Worm (Caenorhabditis elegans): ENCODE data around the gene K02A2.1.

Gene K02A2.1

ce11 chrII:7404001-7404400, 31.1 kb upstream of the K02A2.1 start:
- TF ChIP-seq hlh-30 (tag; optimal IDR thresholded peaks at IDR 0.05; ENCODE audit: insufficient read depth) (peak; percentile 51), nhr-48 (tag; optimal IDR thresholded peaks at IDR 0.05) (peak; percentile 8), T26A8.4 (GFP tag; IDR thresholded peaks at IDR 0.05) (peak; percentile 20; the same call in 1 of the 2 replicates), Y75B8A.6 (GFP tag; IDR thresholded peaks at IDR 0.05) (no peak), ctbp-1 (GFP tag; IDR thresholded peaks at IDR 0.05) (no peak), aha-1 (tag) (peak; percentile 73), mep-1 (tag; optimal IDR thresholded peaks at IDR 0.05) (peak; percentile 1), nhr-28 (tag; optimal IDR thresholded peaks at IDR 0.05) (no peak), unc-130 (GFP tag; optimal IDR thresholded peaks at IDR 0.05) (no peak), duxl-1 (tag; optimal IDR thresholded peaks at IDR 0.05; ENCODE audit: poor library complexity) (no peak), mxl-3 (GFP tag; optimal IDR thresholded peaks at IDR 0.05) (peak; percentile 61), dmd-6 (GFP tag; IDR thresholded peaks at IDR 0.05) (no peak), mes-2 (tag; optimal IDR thresholded peaks at IDR 0.05; ENCODE audit: poor library complexity, severe bottlenecking) (no peak), nhr-25 (tag; optimal IDR thresholded peaks at IDR 0.05; ENCODE audit: borderline replicate concordance, insufficient read depth) (peak; percentile 52), unc-62 (GFP tag; optimal IDR thresholded peaks at IDR 0.05 in 1 of 2) (peak in 1 of 2 experiments; percentile 61), unc-62 (tag; optimal IDR thresholded peaks at IDR 0.05) (no peak), nhr-6 (tag; optimal IDR thresholded peaks at IDR 0.05) (no peak), hlh-11 (tag; optimal IDR thresholded peaks at IDR 0.05) (peak; percentile 71), ceh-28 (tag; optimal IDR thresholded peaks at IDR 0.05) (no peak), nhr-237 (tag; optimal IDR thresholded peaks at IDR 0.05) (no peak), pha-4 (GFP tag; IDR thresholded peaks at IDR 0.05) (no peak), pha-4 (tag; optimal IDR thresholded peaks at IDR 0.05) (no peak), set-16 (GFP tag; IDR thresholded peaks at IDR 0.05) (no peak)

ce11 chrII:7405262-7405661, 29.8 kb upstream of the K02A2.1 start:
- TF ChIP-seq unc-62 (GFP tag; optimal IDR thresholded peaks at IDR 0.05 in 1 of 2) (peak in 1 of 2 experiments; percentile 56), unc-62 (tag; optimal IDR thresholded peaks at IDR 0.05) (no peak), mdt-29 (GFP tag; IDR thresholded peaks at IDR 0.05) (no peak), lim-7 (GFP tag; IDR thresholded peaks at IDR 0.05) (no peak), nhr-6 (tag; optimal IDR thresholded peaks at IDR 0.05) (no peak), hlh-11 (tag; optimal IDR thresholded peaks at IDR 0.05) (peak; percentile 46), lin-1 (GFP tag; IDR thresholded peaks at IDR 0.05) (no peak), unc-39 (tag; optimal IDR thresholded peaks at IDR 0.05) (no peak), spr-1 (tag; optimal IDR thresholded peaks at IDR 0.05) (no peak), R02D3.7 (tag; optimal IDR thresholded peaks at IDR 0.05) (no peak), mdl-1 (tag; optimal IDR thresholded peaks at IDR 0.05) (peak in 1 of 2 experiments; percentile 43), nhr-28 (tag; optimal IDR thresholded peaks at IDR 0.05) (peak; percentile 56), ceh-20 (GFP tag; IDR thresholded peaks at IDR 0.05) (no peak), ZK546.5 (tag; optimal IDR thresholded peaks at IDR 0.05) (no peak), vab-7 (GFP tag; IDR thresholded peaks at IDR 0.05) (no peak), zfp-2 (tag; optimal IDR thresholded peaks at IDR 0.05) (no peak), daf-8 (GFP tag; IDR thresholded peaks at IDR 0.05) (no peak), gei-8 (GFP tag; optimal IDR thresholded peaks at IDR 0.05) (no peak), Y5F2A.4 (GFP tag; optimal IDR thresholded peaks at IDR 0.05) (no peak), ctbp-1 (GFP tag; IDR thresholded peaks at IDR 0.05) (no peak), T26A8.4 (GFP tag; IDR thresholded peaks at IDR 0.05) (no peak), daf-12 (tag; optimal IDR thresholded peaks at IDR 0.05) (no peak), aly-2 (tag; optimal IDR thresholded peaks at IDR 0.05) (no peak), saeg-2 (GFP tag; IDR thresholded peaks at IDR 0.05) (no peak), mep-1 (tag; optimal IDR thresholded peaks at IDR 0.05) (peak; percentile 44), dmd-6 (GFP tag; IDR thresholded peaks at IDR 0.05) (no peak), madf-5 (GFP tag; IDR thresholded peaks at IDR 0.05) (0 out of 4 replicates have a peak, but pooled peaks of 1 of the 2 experiments have one; percentile 37), cey-2 (tag; optimal IDR thresholded peaks at IDR 0.05; ENCODE audit: borderline replicate concordance, insufficient read depth) (peak; percentile 23), hif-1 (tag; optimal IDR thresholded peaks at IDR 0.05) (no peak), nhr-25 (tag; optimal IDR thresholded peaks at IDR 0.05; ENCODE audit: borderline replicate concordance, insufficient read depth) (peak; percentile 69), nhr-48 (tag; optimal IDR thresholded peaks at IDR 0.05) (no peak)

Measured in whole organism, L4 larva.